Worm (Caenorhabditis elegans) whole organism, late embryonic: ENCODE data around the gene cpi-2.

Experiments
- C38D4.7 ChIP-seq: fragments of 200-800 bp; sonication (Bioruptor generic); optimal IDR thresholded peaks from 2 replicates; lab custom pipeline; 2018; ENCODE audit warnings: mild to moderate bottlenecking, missing genetic modification characterization, moderate library complexity, missing compliant biosample characterization
- F13H6.1 ChIP-seq: sonication (generic microtip); optimal IDR thresholded peaks from 2 replicates; lab custom pipeline; 2016; ENCODE audit warnings: missing genetic modification characterization, missing compliant biosample characterization
- K09A11.1 ChIP-seq: sonication (generic microtip); optimal IDR thresholded peaks from 2 replicates; lab custom pipeline; 2017; ENCODE audit warnings: antibody characterized with exemption, mild to moderate bottlenecking, missing genetic modification characterization, missing compliant biosample characterization; ENCODE audit not compliant: insufficient read depth
- ama-1 ChIP-seq: fragments of 150-350 bp; optimal IDR thresholded peaks from 2 replicates; lab custom pipeline; 2014
- ceh-2 ChIP-seq: sonication (generic microtip); optimal IDR thresholded peaks from 2 replicates; lab custom pipeline; 2016; ENCODE audit warnings: missing genotype, missing genetic modification characterization, missing compliant biosample characterization
- elt-2 ChIP-seq: sonication (generic microtip); optimal IDR thresholded peaks from 2 replicates; lab custom pipeline; 2016; ENCODE audit warnings: missing genetic modification reagents, missing genetic modification characterization, missing compliant biosample characterization
- fkh-10 ChIP-seq: fragments of 150-350 bp; optimal IDR thresholded peaks from 2 replicates; lab custom pipeline; 2014; ENCODE audit warnings: missing biosample characterization, missing genetic modification reagents, missing genetic modification characterization
- gmeb-2 ChIP-seq: sonication (generic microtip); optimal IDR thresholded peaks from 2 replicates; lab custom pipeline; 2016; ENCODE audit warnings: missing genetic modification characterization, inconsistent platforms, missing compliant biosample characterization
- pag-3 ChIP-seq: sonication (generic microtip); optimal IDR thresholded peaks from 2 replicates; lab custom pipeline; 2016; ENCODE audit warnings: missing compliant biosample characterization, missing genetic modification characterization, borderline replicate concordance
- pha-4 ChIP-seq: fragments of 150-350 bp; optimal IDR thresholded peaks from 2 replicates; lab custom pipeline; 2018; ENCODE audit warnings: missing biosample characterization, missing genetic modification reagents, missing genetic modification characterization
- pqm-1 ChIP-seq: sonication (generic microtip); optimal IDR thresholded peaks from 2 replicates; lab custom pipeline; 2016; ENCODE audit warnings: missing genetic modification characterization, missing compliant biosample characterization
- tbx-2 ChIP-seq: sonication (generic microtip); optimal IDR thresholded peaks from 2 replicates; lab custom pipeline; 2016; ENCODE audit warnings: missing genetic modification characterization, missing compliant biosample characterization

DNA sequence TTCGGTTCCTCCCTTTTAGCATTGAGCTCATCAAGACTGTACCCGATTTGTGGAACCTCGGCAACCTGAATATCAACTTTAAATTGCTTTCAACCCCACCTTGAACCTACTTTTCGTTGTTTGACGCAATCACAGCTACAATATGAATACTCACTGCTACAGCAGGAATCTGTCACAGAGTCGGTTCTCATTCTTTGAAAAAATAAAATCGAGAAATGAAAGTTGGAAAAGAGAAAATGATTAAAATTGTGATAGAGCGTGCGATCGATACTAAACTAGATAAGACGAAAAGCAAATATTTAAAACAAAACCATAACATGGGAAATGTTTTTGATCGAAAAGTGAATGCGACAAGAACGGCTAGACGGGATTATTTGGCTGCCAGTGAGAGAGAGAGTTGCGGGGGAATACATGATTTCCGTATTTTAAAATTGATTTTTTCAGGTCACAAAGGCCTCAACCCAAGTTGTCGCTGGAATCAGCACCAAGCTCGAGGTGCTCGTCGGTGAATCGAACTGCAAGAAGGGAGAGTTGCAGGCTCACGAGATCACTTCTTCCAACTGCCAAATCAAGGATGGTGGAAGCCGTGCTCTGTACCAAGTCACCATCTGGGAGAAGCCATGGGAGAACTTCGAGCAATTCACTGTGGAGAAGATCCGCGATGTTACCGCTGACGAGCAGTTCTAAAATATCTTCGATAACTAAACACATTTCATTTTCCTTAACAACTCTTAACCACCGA is 1.2 kb downstream of the cpi-2 start, which contains the start of gene R01B10.3:
- TF ChIP-seq pqm-1 (tag; lab: Kevin White, UChicago) = no peak
- no peak for TF ChIP-seq pha-4
- TF ChIP-seq ama-1 = no peak
- no peak for TF ChIP-seq K09A11.1 (tag; lab: Kevin White, UChicago)
- no peak for TF ChIP-seq elt-2
- no peak for TF ChIP-seq tbx-2
- no peak for TF ChIP-seq ceh-2 (tag; lab: Kevin White, UChicago)
- TF ChIP-seq pag-3 = no peak
- TF ChIP-seq gmeb-2 (tag; lab: Kevin White, UChicago) = no peak
- TF ChIP-seq C38D4.7 (GFP tag; lab: Kevin White, UChicago) = no peak
- TF ChIP-seq fkh-10 (GFP tag; lab: Kevin White, UChicago) = no peak
- no peak for TF ChIP-seq F13H6.1 (tag; lab: Kevin White, UChicago)
